Worm (Caenorhabditis elegans): ENCODE results near the gene gpa-2.

The gpa-2 gene

DNA sequence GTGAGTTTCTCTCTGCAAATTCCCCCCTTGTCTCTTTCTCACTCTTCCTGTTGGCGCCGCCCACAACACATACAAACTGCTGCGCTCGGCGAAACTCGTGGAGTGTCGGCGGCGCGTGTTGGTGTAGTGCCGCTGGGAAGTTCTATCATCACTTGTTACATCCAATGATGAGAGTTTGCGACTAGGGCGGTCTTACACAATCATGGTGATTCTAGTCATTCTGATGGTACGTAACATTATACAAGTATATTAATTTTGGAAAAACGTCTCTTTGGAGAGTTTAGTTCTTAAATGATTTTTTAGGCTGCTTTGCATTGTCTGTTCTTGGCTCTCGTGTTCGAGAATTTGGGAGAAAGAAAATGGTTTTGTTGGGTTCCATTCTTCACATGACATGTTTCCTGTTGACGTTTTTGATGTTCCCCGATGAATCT, 21.8 kb upstream of the gpa-2 start (continued):
- peak; percentile 85 for TF ChIP-seq Y53G8AR.9 (GFP tag; conservative IDR thresholded peaks at IDR 0.05)
- TF ChIP-seq lin-54 (GFP tag; optimal IDR thresholded peaks at IDR 0.05), result peak; percentile 84
- peak; percentile 81 for TF ChIP-seq lsl-1 (GFP tag; optimal IDR thresholded peaks at IDR 0.05)
- TF ChIP-seq aptf-3 (GFP tag; IDR thresholded peaks at IDR 0.05), result peak; percentile 61; the same call in 1 of the 2 replicates
- TF ChIP-seq pha-4 (tag; optimal IDR thresholded peaks at IDR 0.05), result no peak
- peak; percentile 74 for TF ChIP-seq F33H1.4 (GFP tag; IDR thresholded peaks at IDR 0.05)
- TF ChIP-seq egrh-3 (GFP tag; IDR thresholded peaks at IDR 0.05), result peak; percentile 50; the same call in 1 of the 2 replicates
- TF ChIP-seq unc-62 (GFP tag; optimal IDR thresholded peaks at IDR 0.05), result no peak
- TF ChIP-seq ztf-6 (GFP tag; IDR thresholded peaks at IDR 0.05), result no peak
- no peak for TF ChIP-seq ztf-25 (GFP tag; IDR thresholded peaks at IDR 0.05)
- no peak for TF ChIP-seq nhr-27 (tag; optimal IDR thresholded peaks at IDR 0.05)
- TF ChIP-seq B0336.3 (GFP tag; IDR thresholded peaks at IDR 0.05), result peak; percentile 96
- peak; percentile 78 for TF ChIP-seq chd-7 (tag; optimal IDR thresholded peaks at IDR 0.05)
- peak; percentile 65; the same call in 1 of the 2 replicates for TF ChIP-seq K11D2.4 (GFP tag; IDR thresholded peaks at IDR 0.05)
- no peak for TF ChIP-seq ztf-22 (GFP tag; optimal IDR thresholded peaks at IDR 0.05)
- peak; percentile 68 for TF ChIP-seq akir-1 (GFP tag; optimal IDR thresholded peaks at IDR 0.05)
- TF ChIP-seq lsy-27 (tag; optimal IDR thresholded peaks at IDR 0.05; ENCODE audit: borderline replicate concordance, insufficient read depth), result no peak
- TF ChIP-seq aptf-2 (GFP tag; conservative IDR thresholded peaks at IDR 0.05), result peak; percentile 92
- TF ChIP-seq ZK185.1 (tag; optimal IDR thresholded peaks at IDR 0.05; ENCODE audit: poor library complexity, severe bottlenecking), result peak; percentile 70
- TF ChIP-seq bed-1 (GFP tag; IDR thresholded peaks at IDR 0.05), result no peak
- TF ChIP-seq ceh-91 (GFP tag; IDR thresholded peaks at IDR 0.05), result peak; percentile 47
- TF ChIP-seq madf-10 (tag; optimal IDR thresholded peaks at IDR 0.05), result peak; percentile 82
- TF ChIP-seq hrde-1 (tag; optimal IDR thresholded peaks at IDR 0.05; ENCODE audit: borderline replicate concordance), result peak; percentile 89
- TF ChIP-seq mxl-1 (tag; optimal IDR thresholded peaks at IDR 0.05), result no peak
- TF ChIP-seq lin-40 (tag; optimal IDR thresholded peaks at IDR 0.05), result peak; percentile 81
- TF ChIP-seq F22D6.2 (tag; optimal IDR thresholded peaks at IDR 0.05), result peak; percentile 27
- peak; percentile 67 for TF ChIP-seq tlf-1 (GFP tag; optimal IDR thresholded peaks at IDR 0.05)
- TF ChIP-seq dpff-1 (tag; optimal IDR thresholded peaks at IDR 0.05), result no peak
- peak; percentile 54 for TF ChIP-seq T07F8.4 (tag; optimal IDR thresholded peaks at IDR 0.05)
- peak; percentile 66 for TF ChIP-seq ceh-100 (GFP tag; IDR thresholded peaks at IDR 0.05)
- TF ChIP-seq pbrm-1 (GFP tag; IDR thresholded peaks at IDR 0.05), result peak; percentile 99
- peak; percentile 95 for TF ChIP-seq rcor-1 (GFP tag; IDR thresholded peaks at IDR 0.05)
- TF ChIP-seq snpc-1.1 (tag; optimal IDR thresholded peaks at IDR 0.05; ENCODE audit: insufficient read depth), result peak; percentile 99
- peak; percentile 15 for TF ChIP-seq ztf-3 (GFP tag; optimal IDR thresholded peaks at IDR 0.05)
- TF ChIP-seq nfyb-1 (GFP tag; IDR thresholded peaks at IDR 0.05), result peak; percentile 92
- TF ChIP-seq Y56A3A.18 (GFP tag; IDR thresholded peaks at IDR 0.05), result peak; percentile 89
- no peak for TF ChIP-seq nfya-1 (tag; optimal IDR thresholded peaks at IDR 0.05; ENCODE audit: borderline replicate concordance, insufficient read depth)
- TF ChIP-seq Y53F4B.3 (GFP tag; IDR thresholded peaks at IDR 0.05), result no peak
- TF ChIP-seq zim-3 (tag; optimal IDR thresholded peaks at IDR 0.05), result peak; percentile 0
- peak; percentile 43 to 59 for TF ChIP-seq let-607 (tag; optimal IDR thresholded peaks at IDR 0.05)
- TF ChIP-seq sea-2 (GFP tag; IDR thresholded peaks at IDR 0.05), result no peak
- TF ChIP-seq bed-2 (GFP tag; IDR thresholded peaks at IDR 0.05), result 0 out of 2 replicates have a peak, but pooled peaks have one; percentile 16
- TF ChIP-seq ztf-18 (tag; optimal IDR thresholded peaks at IDR 0.05), result peak; percentile 88
- TF ChIP-seq lag-1 (GFP tag; IDR thresholded peaks at IDR 0.05), result no peak
- peak; percentile 94 for TF ChIP-seq ekl-4 (GFP tag; IDR thresholded peaks at IDR 0.05)
- TF ChIP-seq B0019.2 (GFP tag; conservative IDR thresholded peaks at IDR 0.05), result 0 out of 2 replicates have a peak, but pooled peaks have one; percentile 49
- peak; percentile 10 for TF ChIP-seq dpl-1 (GFP tag; optimal IDR thresholded peaks at IDR 0.05)

Data from whole organism, young adult.